Fruit fly (Drosophila melanogaster): ENCODE measurements around the gene Men-b.

The Men-b gene

DNA sequence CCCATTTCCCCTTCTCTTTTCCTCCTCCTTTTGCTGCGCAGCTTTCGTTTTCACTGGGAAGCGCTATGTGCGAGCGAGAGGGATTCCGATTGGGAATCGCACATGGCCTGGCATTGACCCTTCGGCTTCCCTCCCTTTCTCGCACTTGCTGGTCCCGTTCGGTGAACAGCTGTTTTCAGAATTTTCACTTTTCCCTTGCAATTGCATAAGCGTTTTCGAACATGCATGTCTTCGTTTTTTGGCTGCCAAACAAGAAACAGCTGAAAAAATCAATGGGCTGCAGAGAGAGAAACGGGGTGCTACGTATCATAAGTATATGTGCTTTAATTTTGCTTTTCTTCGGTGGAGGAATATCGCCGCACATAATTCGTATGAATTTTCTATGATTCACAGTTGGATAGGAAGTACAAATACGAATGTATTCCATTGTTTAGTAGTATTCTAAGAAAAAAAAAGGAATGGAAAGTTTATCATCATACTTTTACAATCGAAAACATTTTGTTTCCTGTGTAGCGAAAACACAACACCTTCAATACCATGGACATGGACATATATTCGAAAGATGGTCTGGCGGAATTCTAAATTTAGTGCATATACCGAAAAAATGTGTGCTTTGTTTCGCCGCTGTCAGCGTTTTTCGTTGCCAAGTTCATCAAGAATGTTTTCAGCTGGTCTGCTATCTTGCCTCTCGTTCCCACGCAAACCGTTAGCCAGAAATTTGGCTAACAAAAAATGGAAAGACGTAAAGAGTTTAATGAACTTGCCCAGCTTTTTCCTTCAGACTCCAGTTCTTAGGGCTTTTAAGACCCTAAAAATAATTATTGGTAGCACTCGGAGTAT, 887 bp downstream of the Men-b start (continued):
- TF ChIP-seq H15 (GFP tag; IDR thresholded peaks at IDR 0.05) (no peak), gro (GFP tag; optimal IDR thresholded peaks at IDR 0.05) (no peak), hth (optimal IDR thresholded peaks at IDR 0.05) (no peak), Hand (GFP tag; optimal IDR thresholded peaks at IDR 0.05) (no peak), Antp (GFP tag; optimal IDR thresholded peaks at IDR 0.05) (no peak), prd (optimal IDR thresholded peaks at IDR 0.05) (no peak), prd (GFP tag; IDR thresholded peaks at IDR 0.05) (peak; percentile 26; the same call in 1 of the 3 replicates), lov (optimal IDR thresholded peaks at IDR 0.05) (no peak), lov (GFP tag; IDR thresholded peaks at IDR 0.05) (no peak), CG13894 (tag; optimal IDR thresholded peaks at IDR 0.05) (no peak), CG7745 (tag; optimal IDR thresholded peaks at IDR 0.05) (no peak), CG7839 (tag; optimal IDR thresholded peaks at IDR 0.05) (peak; percentile 57), CG14014 (GFP tag; IDR thresholded peaks at IDR 0.05) (0 out of 2 replicates have a peak, but pooled peaks have one; percentile 39), CG4282 (GFP tag; optimal IDR thresholded peaks at IDR 0.05) (no peak), jigr1 (GFP tag; IDR thresholded peaks at IDR 0.05) (no peak), CG6683 (GFP tag; optimal IDR thresholded peaks at IDR 0.05) (no peak), CG12104 (GFP tag; optimal IDR thresholded peaks at IDR 0.05) (no peak), CG32532 (GFP tag; IDR thresholded peaks at IDR 0.05) (peak; percentile 50), CG31388 (GFP tag; optimal IDR thresholded peaks at IDR 0.05) (no peak), CG10654 (GFP tag; optimal IDR thresholded peaks at IDR 0.05) (no peak), insv (GFP tag; optimal IDR thresholded peaks at IDR 0.05) (peak in 1 of 2 experiments; percentile 55), Side (GFP tag; optimal IDR thresholded peaks at IDR 0.05) (no peak), Optix (GFP tag; IDR thresholded peaks at IDR 0.05) (no peak), pb (GFP tag; optimal IDR thresholded peaks at IDR 0.05) (no peak), CG6272 (GFP tag; IDR thresholded peaks at IDR 0.05) (no peak), ap (GFP tag; IDR thresholded peaks at IDR 0.05) (no peak), CG11456 (GFP tag; IDR thresholded peaks at IDR 0.05) (no peak), CG10366 (GFP tag; IDR thresholded peaks at IDR 0.05) (0 out of 2 replicates have a peak, but pooled peaks have one; percentile 18), CG11247 (GFP tag; IDR thresholded peaks at IDR 0.05) (no peak), CG17359 (tag; optimal IDR thresholded peaks at IDR 0.05) (peak; percentile 59), CG9932 (GFP tag; IDR thresholded peaks at IDR 0.05) (peak; percentile 64), Six4 (GFP tag; optimal IDR thresholded peaks at IDR 0.05) (no peak), Drgx (GFP tag; IDR thresholded peaks at IDR 0.05) (peak; percentile 21; the same call in 1 of the 2 replicates), Bgb (GFP tag; IDR thresholded peaks at IDR 0.05; ENCODE audit: partially characterized antibody) (no peak), CG4360 (GFP tag; IDR thresholded peaks at IDR 0.05) (no peak), ssp (GFP tag; IDR thresholded peaks at IDR 0.05) (0 out of 2 replicates have a peak, but pooled peaks have one; percentile 6), CG9437 (GFP tag; optimal IDR thresholded peaks at IDR 0.05) (peak; percentile 43), yki (optimal IDR thresholded peaks at IDR 0.05) (no peak), br (optimal IDR thresholded peaks at IDR 0.05) (no peak), Ets97D (GFP tag; optimal IDR thresholded peaks at IDR 0.05) (no peak), CG16815 (GFP tag; optimal IDR thresholded peaks at IDR 0.05) (no peak), CG10462 (GFP tag; optimal IDR thresholded peaks at IDR 0.05) (no peak), tx (GFP tag; optimal IDR thresholded peaks at IDR 0.05) (peak; percentile 15), BtbVII (GFP tag; optimal IDR thresholded peaks at IDR 0.05) (peak; percentile 43), CG14441 (GFP tag; IDR thresholded peaks at IDR 0.05) (peak; percentile 41; the same call in 1 of the 2 replicates), CG13424 (tag; optimal IDR thresholded peaks at IDR 0.05) (peak; percentile 62), pho (GFP tag; optimal IDR thresholded peaks at IDR 0.05) (peak; percentile 30), nau (GFP tag; optimal IDR thresholded peaks at IDR 0.05) (peak; percentile 64), wek (GFP tag; optimal IDR thresholded peaks at IDR 0.05) (no peak), CG1529 (GFP tag; optimal IDR thresholded peaks at IDR 0.05) (no peak), CG31365 (tag; optimal IDR thresholded peaks at IDR 0.05) (no peak), CG4404 (GFP tag; IDR thresholded peaks at IDR 0.05) (no peak)

All from whole organism, embryonic.